Worm (Caenorhabditis elegans): Measurements from ENCODE around the gene Y45F10A.7.

Y45F10A.7 gene

DNA sequence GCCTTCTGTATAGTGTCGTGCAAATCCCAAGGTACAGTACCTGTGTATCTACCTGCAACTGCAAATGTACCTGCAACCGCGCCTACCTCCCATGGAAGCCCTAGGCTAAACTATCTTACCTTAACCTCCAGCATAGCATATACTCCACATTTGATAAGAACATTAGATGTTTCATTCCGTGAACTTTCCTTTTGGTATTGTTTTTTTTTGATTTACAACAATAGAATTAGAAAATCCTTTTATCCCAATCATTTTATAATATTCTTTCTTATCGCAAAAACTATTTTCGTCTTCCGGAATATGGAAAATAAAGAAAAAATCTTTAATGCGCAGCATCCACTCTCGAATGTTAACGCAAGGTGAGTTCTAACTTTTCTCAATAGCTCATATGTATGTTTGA, 18.2 kb upstream of the Y45F10A.7 start, which contains the start of gene Y38H8A.2:
Y38H8A.2 (plus strand) TSS at position 301 of the 400 bp plus-strand sequence.
- TF ChIP-seq akir-1 (GFP tag; optimal IDR thresholded peaks at IDR 0.05) (no peak), lin-40 (tag; optimal IDR thresholded peaks at IDR 0.05) (no peak), hmg-20 (GFP tag; IDR thresholded peaks at IDR 0.05) (no peak), tlf-1 (GFP tag; optimal IDR thresholded peaks at IDR 0.05) (no peak), ceh-27 (GFP tag; optimal IDR thresholded peaks at IDR 0.05) (no peak), lsl-1 (GFP tag; optimal IDR thresholded peaks at IDR 0.05) (no peak), tbx-9 (tag; optimal IDR thresholded peaks at IDR 0.05; ENCODE audit: borderline replicate concordance) (no peak), madf-8 (GFP tag; conservative IDR thresholded peaks at IDR 0.05) (no peak), Y56A3A.18 (GFP tag; IDR thresholded peaks at IDR 0.05) (no peak), repo-1 (tag; optimal IDR thresholded peaks at IDR 0.05) (no peak), snpc-1.1 (tag; optimal IDR thresholded peaks at IDR 0.05; ENCODE audit: insufficient read depth) (no peak), ztf-18 (tag; optimal IDR thresholded peaks at IDR 0.05) (no peak), aptf-3 (GFP tag; IDR thresholded peaks at IDR 0.05) (no peak), F57C9.4 (tag; optimal IDR thresholded peaks at IDR 0.05) (no peak), snpc-4 (GFP tag; optimal IDR thresholded peaks at IDR 0.05) (no peak), snpc-4 (tag; optimal IDR thresholded peaks at IDR 0.05) (no peak), nhr-27 (tag; optimal IDR thresholded peaks at IDR 0.05) (no peak), hlh-26 (GFP tag; conservative IDR thresholded peaks at IDR 0.05) (no peak), ceh-40 (GFP tag; IDR thresholded peaks at IDR 0.05) (no peak), hlh-12 (tag; optimal IDR thresholded peaks at IDR 0.05) (no peak), rcor-1 (GFP tag; IDR thresholded peaks at IDR 0.05) (no peak)

DNA sequence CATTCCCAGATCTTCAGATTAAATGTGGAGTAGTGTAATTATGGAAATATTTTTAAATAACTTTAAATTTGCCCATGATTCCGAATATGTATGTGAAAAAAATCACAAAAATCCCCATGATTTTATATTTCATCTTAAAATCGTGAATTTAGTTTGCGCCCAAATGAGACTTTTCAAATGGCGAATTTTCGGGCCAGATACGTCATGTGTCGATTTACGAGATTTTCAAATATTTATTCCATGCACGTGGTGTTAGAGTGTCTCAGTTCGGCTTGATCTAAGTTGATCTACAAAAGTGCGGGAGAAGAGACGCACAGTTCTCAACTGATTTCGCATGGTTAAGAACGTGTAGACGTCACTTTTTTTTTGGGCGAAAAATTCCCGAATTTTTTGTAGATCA, 9.9 kb upstream of the Y45F10A.7 start, which contains the start of gene Y38H8A.1:
Y38H8A.1 (plus strand) TSS at position 301 of the 400 bp plus-strand sequence.
- TF ChIP-seq C06A6.2 (GFP tag; conservative IDR thresholded peaks at IDR 0.05) (no peak), F57A8.1 (GFP tag; optimal IDR thresholded peaks at IDR 0.05) (no peak), somi-1 (GFP tag; optimal IDR thresholded peaks at IDR 0.05) (no peak), Y56A3A.18 (GFP tag; IDR thresholded peaks at IDR 0.05) (no peak), mel-28 (tag; optimal IDR thresholded peaks at IDR 0.05; ENCODE audit: borderline replicate concordance) (no peak), B0019.2 (GFP tag; conservative IDR thresholded peaks at IDR 0.05) (no peak), rec-8 (tag; optimal IDR thresholded peaks at IDR 0.05) (no peak), F33H1.4 (GFP tag; IDR thresholded peaks at IDR 0.05) (no peak), dox-1 (GFP tag; IDR thresholded peaks at IDR 0.05) (no peak), ztf-3 (GFP tag; optimal IDR thresholded peaks at IDR 0.05) (no peak), egrh-3 (GFP tag; IDR thresholded peaks at IDR 0.05) (no peak)

DNA sequence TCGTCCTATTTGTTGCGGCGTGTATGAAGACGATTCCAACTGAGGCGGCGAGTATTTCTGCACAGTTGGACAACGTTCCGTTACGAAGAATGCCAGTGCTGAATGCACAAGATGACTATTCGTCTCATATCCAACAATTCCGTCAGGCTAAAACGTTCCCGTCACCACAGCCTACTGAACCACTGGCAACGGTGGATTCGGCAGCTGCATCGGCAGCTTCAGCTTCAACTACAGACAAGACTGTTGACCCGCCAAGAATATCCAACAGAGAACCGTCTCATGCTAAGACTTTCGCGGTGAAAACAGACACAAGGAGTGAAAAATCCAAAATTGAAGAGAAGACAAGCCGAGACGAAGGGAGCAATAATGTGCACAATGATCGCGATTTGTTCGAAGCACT, 8.8 kb upstream of the Y45F10A.7 start:
- no peak for TF ChIP-seq athp-1 (tag; optimal IDR thresholded peaks at IDR 0.05)
- TF ChIP-seq cebp-2 (GFP tag; IDR thresholded peaks at IDR 0.05), result peak; percentile 65; the same call in 1 of the 2 replicates

DNA sequence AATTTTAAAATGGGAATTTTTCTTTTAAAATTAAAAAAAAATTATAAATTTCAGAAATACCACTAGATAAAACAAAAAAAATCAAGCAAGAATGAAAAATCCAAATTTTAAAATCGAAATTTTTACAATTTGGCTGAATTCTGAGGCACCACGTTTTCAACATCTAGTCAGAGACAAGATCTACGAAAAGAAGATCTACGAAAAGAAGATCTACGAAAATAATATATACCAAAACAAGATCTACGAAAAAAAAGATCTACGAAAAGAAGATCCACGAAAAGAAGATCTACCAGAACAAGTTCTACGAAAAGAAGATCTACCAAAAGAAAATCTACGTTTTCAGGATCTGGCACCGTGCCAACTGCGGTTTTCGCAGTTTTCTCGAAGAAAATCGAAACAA, 5.4 kb upstream of the Y45F10A.7 start:
- TF ChIP-seq ceh-100 (GFP tag; IDR thresholded peaks at IDR 0.05) (peak; percentile 69), ceh-79 (tag; optimal IDR thresholded peaks at IDR 0.05) (no peak)

All from whole organism, young adult.